Fruit fly (Drosophila melanogaster): Measurements from ENCODE around the gene CG42464.

Gene CG42464

dm6 chr2L:3675770-3676169, 23.5 kb upstream of the CG42464 start (continued):
- TF ChIP-seq CG3163 (GFP tag; optimal IDR thresholded peaks at IDR 0.05) (no peak), sna (GFP tag; IDR thresholded peaks at IDR 0.05; ENCODE audit: partially characterized antibody) (no peak), zfh1 (GFP tag; IDR thresholded peaks at IDR 0.05) (peak; percentile 71), pnt (GFP tag; optimal IDR thresholded peaks at IDR 0.05) (peak; percentile 28), CG10274 (GFP tag; optimal IDR thresholded peaks at IDR 0.05) (no peak), Drgx (GFP tag; IDR thresholded peaks at IDR 0.05) (no peak), sd (tag; optimal IDR thresholded peaks at IDR 0.05) (no peak), Eip74EF (GFP tag; optimal IDR thresholded peaks at IDR 0.05) (no peak), Hr3 (GFP tag; optimal IDR thresholded peaks at IDR 0.05) (no peak), z (GFP tag; IDR thresholded peaks at IDR 0.05) (no peak), chinmo (GFP tag; IDR thresholded peaks at IDR 0.05; ENCODE audit: partially characterized antibody) (no peak), crol (GFP tag; IDR thresholded peaks at IDR 0.05) (no peak), tx (GFP tag; optimal IDR thresholded peaks at IDR 0.05) (no peak), ind (GFP tag; optimal IDR thresholded peaks at IDR 0.05) (no peak), Chrac-16 (GFP tag; optimal IDR thresholded peaks at IDR 0.05) (peak; percentile 24), gem (tag; optimal IDR thresholded peaks at IDR 0.05) (peak; percentile 55), CG31224 (GFP tag; IDR thresholded peaks at IDR 0.05) (no peak), CG1602 (GFP tag; optimal IDR thresholded peaks at IDR 0.05) (no peak), CG3995 (GFP tag; optimal IDR thresholded peaks at IDR 0.05) (no peak), Dref (GFP tag; IDR thresholded peaks at IDR 0.05) (no peak), H2.0 (GFP tag; IDR thresholded peaks at IDR 0.05) (no peak), MTF-1 (GFP tag; optimal IDR thresholded peaks at IDR 0.05; ENCODE audit: borderline replicate concordance) (no peak), jigr1 (GFP tag; IDR thresholded peaks at IDR 0.05) (no peak), CG4404 (GFP tag; IDR thresholded peaks at IDR 0.05) (peak; percentile 41; the same call in 1 of the 2 replicates), croc (GFP tag; conservative IDR thresholded peaks at IDR 0.05) (peak; percentile 59), CG4854 (GFP tag; optimal IDR thresholded peaks at IDR 0.05) (no peak), CG1603 (tag; optimal IDR thresholded peaks at IDR 0.05) (peak; percentile 57), dimm (GFP tag; IDR thresholded peaks at IDR 0.05) (no peak), pan (optimal IDR thresholded peaks at IDR 0.05) (no peak), pan (GFP tag; optimal IDR thresholded peaks at IDR 0.05 in 1 of 2, IDR thresholded peaks at IDR 0.05 in 1 of 2) (no peak), CG5245 (GFP tag; optimal IDR thresholded peaks at IDR 0.05) (peak; percentile 30), CG1792 (GFP tag; optimal IDR thresholded peaks at IDR 0.05) (no peak), CG18619 (GFP tag; optimal IDR thresholded peaks at IDR 0.05) (no peak), hbn (GFP tag; IDR thresholded peaks at IDR 0.05; ENCODE audit: partially characterized antibody) (no peak), CG33557 (GFP tag; optimal IDR thresholded peaks at IDR 0.05) (no peak), ewg (GFP tag; optimal IDR thresholded peaks at IDR 0.05) (peak; percentile 6), CG4282 (GFP tag; optimal IDR thresholded peaks at IDR 0.05) (no peak), Rfx (GFP tag; IDR thresholded peaks at IDR 0.05) (no peak), CG17359 (tag; optimal IDR thresholded peaks at IDR 0.05) (no peak), CG16779 (GFP tag; IDR thresholded peaks at IDR 0.05) (no peak), corto (GFP tag; optimal IDR thresholded peaks at IDR 0.05) (no peak), bowl (GFP tag; IDR thresholded peaks at IDR 0.05) (no peak), bsh (GFP tag; optimal IDR thresholded peaks at IDR 0.05) (peak in 1 of 2 experiments; percentile 66), Optix (GFP tag; IDR thresholded peaks at IDR 0.05) (no peak), unpg (GFP tag; optimal IDR thresholded peaks at IDR 0.05) (no peak), CG4707 (GFP tag; optimal IDR thresholded peaks at IDR 0.05) (no peak), CG15269 (tag; optimal IDR thresholded peaks at IDR 0.05) (no peak), Blimp-1 (GFP tag; optimal IDR thresholded peaks at IDR 0.05) (no peak), sens-2 (GFP tag; IDR thresholded peaks at IDR 0.05) (no peak), lola (GFP tag; optimal IDR thresholded peaks at IDR 0.05) (peak in 1 of 3 experiments; percentile 72), CG10462 (GFP tag; optimal IDR thresholded peaks at IDR 0.05) (no peak)

All from whole organism, embryonic.